Fruit fly (Drosophila melanogaster) whole organism, prepupa: ENCODE results near the gene btl.

Source experiments
- CG3032 ChIP-seq: fragments of 200-800 bp; optimal IDR thresholded peaks from 2 replicates; lab custom pipeline; 2019; ENCODE audit warnings: missing biosample characterization, mild to moderate bottlenecking, missing genetic modification characterization, moderate library complexity
- CG6792 ChIP-seq: fragments of 200-800 bp; sonication (Bioruptor generic); optimal IDR thresholded peaks from 3 replicates; lab custom pipeline; 2016; ENCODE audit warnings: missing biosample characterization, missing genetic modification characterization
- CG8319 ChIP-seq: fragments of 200-800 bp; sonication (Bioruptor generic); optimal IDR thresholded peaks from 3 replicates; lab custom pipeline; 2016; ENCODE audit warnings: missing biosample characterization, missing genetic modification characterization
- Ets96B ChIP-seq: fragments of 200-800 bp; optimal IDR thresholded peaks from 2 replicates; lab custom pipeline; 2019; ENCODE audit warnings: missing biosample characterization, mild to moderate bottlenecking, missing genetic modification characterization, moderate library complexity
- Hr39 ChIP-seq: fragments of 200-800 bp; sonication (Bioruptor generic); optimal IDR thresholded peaks from 2 replicates; lab custom pipeline; 2016; ENCODE audit warnings: missing biosample characterization, missing genetic modification characterization
- Met ChIP-seq: fragments of 200-800 bp; sonication (Bioruptor generic); optimal IDR thresholded peaks from 3 replicates; lab custom pipeline; 2016; ENCODE audit warnings: missing biosample characterization, missing genetic modification characterization
- OdsH ChIP-seq: fragments of 200-800 bp; sonication (Bioruptor generic); optimal IDR thresholded peaks from 3 replicates; lab custom pipeline; 2016; ENCODE audit warnings: missing biosample characterization, missing genetic modification characterization
- Sox102F ChIP-seq: fragments of 200-800 bp; sonication (Bioruptor generic); optimal IDR thresholded peaks from 2 replicates; lab custom pipeline; 2016; ENCODE audit warnings: missing biosample characterization, mild to moderate bottlenecking, missing genetic modification characterization
- acj6 ChIP-seq: fragments of 200-800 bp; sonication (Bioruptor generic); optimal IDR thresholded peaks from 3 replicates; lab custom pipeline; 2016; ENCODE audit warnings: missing biosample characterization, missing genetic modification characterization
- dac ChIP-seq: fragments of 200-800 bp; sonication (Bioruptor generic); optimal IDR thresholded peaks from 2 replicates; lab custom pipeline; 2017; ENCODE audit warnings: missing biosample characterization, mild to moderate bottlenecking, missing genetic modification characterization
- esn ChIP-seq: fragments of 200-800 bp; sonication (Bioruptor generic); optimal IDR thresholded peaks from 2 replicates; lab custom pipeline; 2016; ENCODE audit warnings: missing biosample characterization, mild to moderate bottlenecking, missing genetic modification characterization, moderate library complexity
- fd59A ChIP-seq: fragments of 200-800 bp; sonication (Bioruptor generic); optimal IDR thresholded peaks from 2 replicates; lab custom pipeline; 2017; ENCODE audit warnings: missing biosample characterization, mild to moderate bottlenecking, missing genetic modification characterization, missing genetic modification reagents
- fkh ChIP-seq: fragments of 200-800 bp; sonication (Bioruptor generic); optimal IDR thresholded peaks from 3 replicates; lab custom pipeline; 2017; ENCODE audit warnings: missing biosample characterization, mild to moderate bottlenecking, missing genetic modification characterization, moderate library complexity
- net ChIP-seq: fragments of 200-800 bp; sonication (Bioruptor generic); optimal IDR thresholded peaks from 3 replicates; lab custom pipeline; 2016; ENCODE audit warnings: missing biosample characterization, missing genetic modification characterization

- TF ChIP-seq fkh (GFP tag; lab: Kevin White, UChicago) = peak; percentile 29
- TF ChIP-seq dac (GFP tag; lab: Kevin White, UChicago) = no peak
- TF ChIP-seq CG6792 = no peak
- no peak for TF ChIP-seq CG3032
- TF ChIP-seq Ets96B (tag; lab: Kevin White, UChicago) = no peak
- TF ChIP-seq Hr39 (GFP tag; lab: Kevin White, UChicago) = peak; percentile 14
- TF ChIP-seq Met = peak; percentile 28
- peak; percentile 15 for TF ChIP-seq OdsH
- no peak for TF ChIP-seq CG8319 (GFP tag; lab: Kevin White, UChicago)
- peak; percentile 53 for TF ChIP-seq Sox102F (GFP tag; lab: Kevin White, UChicago)
- TF ChIP-seq net (GFP tag; lab: Kevin White, UChicago) = no peak
- no peak for TF ChIP-seq fd59A
- no peak for TF ChIP-seq acj6
- TF ChIP-seq esn (GFP tag; lab: Kevin White, UChicago) = peak; percentile 34
Observed at dm6 chr3L:14055815-14056516, 19.6 kb upstream of the btl start.
